Fruit fly (Drosophila melanogaster) whole organism, embryonic: ENCODE measurements around the gene CG14696.

ENCODE experiments used
- Ada2b ChIP-seq: fragments of 200-800 bp; sonication (Bioruptor generic); IDR thresholded peaks from 2 replicates; pipeline ENCODE4 v1.3.6; 2022; ENCODE audit warnings: missing biosample characterization, missing genetic modification characterization
- Bdp1 ChIP-seq: fragments of 200-800 bp; sonication (Bioruptor generic); optimal IDR thresholded peaks from 3 replicates; lab custom pipeline; 2016; ENCODE audit warnings: missing biosample characterization, missing genetic modification characterization
- C15 ChIP-seq: fragments of 200-800 bp; sonication (Bioruptor generic); IDR thresholded peaks from 3 replicates; pipeline ENCODE4 v1.3.6; 2022; ENCODE audit warnings: missing biosample characterization, missing genetic modification characterization
- CG10209 ChIP-seq: fragments of 200-800 bp; sonication (Bioruptor generic); optimal IDR thresholded peaks from 3 replicates; lab custom pipeline; 2017; ENCODE audit warnings: missing biosample characterization, mild to moderate bottlenecking, missing genetic modification characterization, missing genetic modification reagents
- CG10959 ChIP-seq: fragments of 200-800 bp; sonication (Bioruptor generic); IDR thresholded peaks from 2 replicates; pipeline ENCODE4 v1.3.6; 2022; ENCODE audit warnings: missing biosample characterization, missing genetic modification characterization
- CG12236 ChIP-seq: fragments of 200-800 bp; sonication (Bioruptor generic); optimal IDR thresholded peaks from 2 replicates; lab custom pipeline; 2016; ENCODE audit warnings: missing biosample characterization, missing genetic modification characterization
- CG12659 ChIP-seq: fragments of 200-800 bp; sonication (Bioruptor generic); optimal IDR thresholded peaks from 3 replicates; lab custom pipeline; 2017; ENCODE audit warnings: mild to moderate bottlenecking, missing biosample characterization, missing genetic modification reagents, missing genetic modification characterization
- CG14860 ChIP-seq: fragments of 200-800 bp; sonication (Bioruptor generic); IDR thresholded peaks from 3 replicates; pipeline ENCODE4 v1.3.6; 2022; ENCODE audit warnings: missing biosample characterization, missing genetic modification characterization; ENCODE audit not compliant: partially characterized antibody
- CG17802 ChIP-seq: fragments of 200-800 bp; sonication (Bioruptor generic); optimal IDR thresholded peaks from 2 replicates; lab custom pipeline; 2018; ENCODE audit warnings: missing biosample characterization, mild to moderate bottlenecking, missing genetic modification characterization, moderate library complexity
- CG2202 ChIP-seq: fragments of 200-800 bp; sonication (Bioruptor generic); optimal IDR thresholded peaks from 2 replicates; lab custom pipeline; 2018; ENCODE audit warnings: missing biosample characterization, mild to moderate bottlenecking, missing genetic modification characterization
- CG32767 ChIP-seq: fragments of 200-800 bp; sonication (Bioruptor generic); IDR thresholded peaks from 2 replicates; pipeline ENCODE4 v1.3.6; 2022; ENCODE audit warnings: missing biosample characterization, missing genetic modification characterization
- CG3838 ChIP-seq: fragments of 200-800 bp; sonication (Bioruptor generic); optimal IDR thresholded peaks from 3 replicates; lab custom pipeline; 2016; ENCODE audit warnings: missing biosample characterization, missing genetic modification characterization
- CG4328 ChIP-seq: fragments of 200-800 bp; sonication (Bioruptor generic); optimal IDR thresholded peaks from 3 replicates; lab custom pipeline; 2017; ENCODE audit warnings: missing biosample characterization, missing genetic modification reagents, missing genetic modification characterization
- CG4854 ChIP-seq: fragments of 200-800 bp; sonication (Bioruptor generic); optimal IDR thresholded peaks from 2 replicates; lab custom pipeline; 2016; ENCODE audit warnings: missing biosample characterization, missing genetic modification characterization, inconsistent platforms
- CG6175 ChIP-seq: fragments of 200-800 bp; sonication (Bioruptor generic); IDR thresholded peaks from 3 replicates; pipeline ENCODE4 v1.3.6; 2022; ENCODE audit warnings: missing biosample characterization, missing genetic modification characterization
- CG6654 ChIP-seq: fragments of 200-800 bp; sonication (Bioruptor generic); optimal IDR thresholded peaks from 2 replicates; lab custom pipeline; 2017; ENCODE audit warnings: missing biosample characterization, mild to moderate bottlenecking, missing genetic modification characterization
- CG8089 ChIP-seq: fragments of 200-800 bp; sonication (Bioruptor generic); optimal IDR thresholded peaks from 3 replicates; lab custom pipeline; 2016; ENCODE audit warnings: missing biosample characterization, missing genetic modification characterization
- CG8281 ChIP-seq: fragments of 200-800 bp; sonication (Bioruptor generic); optimal IDR thresholded peaks from 2 replicates; lab custom pipeline; 2018; ENCODE audit warnings: missing biosample characterization, mild to moderate bottlenecking, missing genetic modification characterization, moderate library complexity
- D19A ChIP-seq: fragments of 200-800 bp; optimal IDR thresholded peaks from 3 replicates; lab custom pipeline; 2019; ENCODE audit warnings: missing biosample characterization, mild to moderate bottlenecking, missing genetic modification characterization, moderate library complexity
- Drgx ChIP-seq: fragments of 200-800 bp; sonication (Bioruptor generic); IDR thresholded peaks from 2 replicates; pipeline ENCODE4 v1.3.6; 2022; ENCODE audit warnings: missing biosample characterization, missing genetic modification characterization
- E2f2 ChIP-seq: fragments of 200-800 bp; sonication (Bioruptor generic); IDR thresholded peaks from 2 replicates; pipeline ENCODE4 v1.3.6; 2022; ENCODE audit warnings: missing biosample characterization, missing genetic modification characterization
- Hand ChIP-seq: fragments of 200-800 bp; sonication (Bioruptor generic); optimal IDR thresholded peaks from 2 replicates; lab custom pipeline; 2017; ENCODE audit warnings: mild to moderate bottlenecking, missing biosample characterization, missing genetic modification reagents, missing genetic modification characterization
- Hr78 ChIP-seq, 2 experiments: fragments of 200-800 bp in 1 of 2; fragments of >200 bp in 1 of 2; sonication (Bioruptor generic) in 1 of 2; optimal IDR thresholded peaks; 2 replicates each; lab custom pipeline; 2017 to 2019; ENCODE audit warnings: missing biosample characterization in 2 of 2, missing genetic modification characterization in 2 of 2, mild to moderate bottlenecking in 1 of 2, moderate library complexity in 1 of 2
- Hsf ChIP-seq: fragments of 200-800 bp; sonication (Bioruptor generic); optimal IDR thresholded peaks from 3 replicates; lab custom pipeline; 2016; ENCODE audit warnings: missing biosample characterization, missing genetic modification characterization
- NfI ChIP-seq: fragments of 200-800 bp; sonication (Bioruptor generic); optimal IDR thresholded peaks from 3 replicates; lab custom pipeline; 2018; ENCODE audit warnings: missing biosample characterization, mild to moderate bottlenecking, missing genetic modification characterization, moderate library complexity
- Six4 ChIP-seq: fragments of 200-800 bp; sonication (Bioruptor generic); optimal IDR thresholded peaks from 2 replicates; lab custom pipeline; 2016; ENCODE audit warnings: missing biosample characterization, missing genetic modification characterization
- crol ChIP-seq: fragments of 200-800 bp; sonication (Bioruptor generic); IDR thresholded peaks from 2 replicates; pipeline ENCODE4 v1.3.6; 2022; ENCODE audit warnings: missing biosample characterization, missing genetic modification characterization
- dimm ChIP-seq: fragments of 200-800 bp; sonication (Bioruptor generic); IDR thresholded peaks from 2 replicates; pipeline ENCODE4 v1.3.6; 2022; ENCODE audit warnings: missing biosample characterization, missing genetic modification characterization
- emc ChIP-seq: fragments of 200-800 bp; sonication (Bioruptor generic); optimal IDR thresholded peaks from 2 replicates; lab custom pipeline; 2016; ENCODE audit warnings: missing biosample characterization, missing genetic modification characterization
- ems ChIP-seq: fragments of 200-800 bp; sonication (Bioruptor generic); optimal IDR thresholded peaks from 3 replicates; lab custom pipeline; 2016; ENCODE audit warnings: missing biosample characterization, missing genetic modification characterization
- en ChIP-seq: fragments of 200-800 bp; sonication (Bioruptor generic); optimal IDR thresholded peaks from 2 replicates; lab custom pipeline; 2016; ENCODE audit warnings: missing biosample characterization, missing genetic modification characterization
- eve ChIP-seq, 2 experiments: fragments of >200 bp; optimal IDR thresholded peaks; 2 replicates each; lab custom pipeline; 2017; ENCODE audit warnings: missing biosample characterization in 2 of 2, missing genetic modification characterization in 2 of 2
- gfzf ChIP-seq: fragments of 200-800 bp; sonication (Bioruptor generic); optimal IDR thresholded peaks from 2 replicates; lab custom pipeline; 2016; ENCODE audit warnings: missing biosample characterization, mild to moderate bottlenecking, missing genetic modification characterization, moderate library complexity
- gsb-n ChIP-seq: fragments of 200-800 bp; sonication (Bioruptor generic); optimal IDR thresholded peaks from 3 replicates; lab custom pipeline; 2018; ENCODE audit warnings: missing biosample characterization, mild to moderate bottlenecking, missing genetic modification characterization
- insv ChIP-seq, 2 experiments: fragments of 200-800 bp; sonication (Bioruptor generic); optimal IDR thresholded peaks; 3 replicates each; lab custom pipeline; 2016 to 2018; ENCODE audit warnings: missing biosample characterization in 2 of 2, missing genetic modification characterization in 2 of 2
- inv ChIP-seq: fragments of 200-800 bp; sonication (Bioruptor generic); IDR thresholded peaks from 2 replicates; pipeline ENCODE4 v1.3.6; 2022; ENCODE audit warnings: missing biosample characterization, missing genetic modification characterization; ENCODE audit not compliant: partially characterized antibody
- nerfin-2 ChIP-seq: fragments of 200-800 bp; sonication (Bioruptor generic); IDR thresholded peaks from 2 replicates; pipeline ENCODE4 v1.3.6; 2022; ENCODE audit warnings: missing biosample characterization, missing genetic modification characterization; ENCODE audit not compliant: partially characterized antibody
- odd ChIP-seq: fragments of 200-800 bp; sonication (Bioruptor generic); optimal IDR thresholded peaks from 2 replicates; lab custom pipeline; 2017; ENCODE audit warnings: missing biosample characterization, mild to moderate bottlenecking, missing genetic modification characterization
- pb ChIP-seq: fragments of 200-800 bp; sonication (Bioruptor generic); optimal IDR thresholded peaks from 3 replicates; lab custom pipeline; 2016; ENCODE audit warnings: missing biosample characterization, missing genetic modification characterization
- pfk ChIP-seq: fragments of 200-800 bp; sonication (Bioruptor generic); optimal IDR thresholded peaks from 2 replicates; lab custom pipeline; 2018; ENCODE audit warnings: missing biosample characterization, mild to moderate bottlenecking, missing genetic modification characterization, moderate library complexity
- pita ChIP-seq: fragments of 200-800 bp; sonication (Bioruptor generic); optimal IDR thresholded peaks from 2 replicates; lab custom pipeline; 2017; ENCODE audit warnings: missing biosample characterization, mild to moderate bottlenecking, missing genetic modification characterization
- seq ChIP-seq: fragments of 200-800 bp; sonication (Bioruptor generic); IDR thresholded peaks from 2 replicates; pipeline ENCODE4 v1.3.6; 2022; ENCODE audit warnings: missing biosample characterization, missing genetic modification characterization
- sima ChIP-seq: fragments of 200-800 bp; sonication (Bioruptor generic); optimal IDR thresholded peaks from 2 replicates; lab custom pipeline; 2016; ENCODE audit warnings: missing biosample characterization, missing genetic modification characterization
- sob ChIP-seq: fragments of 200-800 bp; sonication (Bioruptor generic); IDR thresholded peaks from 2 replicates; pipeline ENCODE4 v1.3.6; 2022; ENCODE audit warnings: missing biosample characterization, missing genetic modification characterization
- stc ChIP-seq: fragments of 200-800 bp; sonication (Bioruptor generic); IDR thresholded peaks from 2 replicates; pipeline ENCODE4 v1.3.6; 2022; ENCODE audit warnings: missing biosample characterization, missing genetic modification characterization
- tgo ChIP-seq: fragments of 200-800 bp; sonication (Bioruptor generic); IDR thresholded peaks from 3 replicates; pipeline ENCODE4 v1.3.6; 2022; ENCODE audit warnings: missing biosample characterization, missing genetic modification characterization
- trem ChIP-seq: fragments of 200-800 bp; optimal IDR thresholded peaks from 3 replicates; lab custom pipeline; 2019; ENCODE audit warnings: missing biosample characterization, mild to moderate bottlenecking, missing genetic modification characterization, moderate library complexity
- unc-4 ChIP-seq: fragments of 200-800 bp; sonication (Bioruptor generic); IDR thresholded peaks from 2 replicates; pipeline ENCODE4 v1.3.6; 2022; ENCODE audit warnings: missing biosample characterization, missing genetic modification characterization; ENCODE audit not compliant: partially characterized antibody
- usp ChIP-seq: fragments of >200 bp; optimal IDR thresholded peaks from 2 replicates; lab custom pipeline; 2017; ENCODE audit warnings: missing biosample characterization, missing genetic modification characterization
- yki ChIP-seq: fragments of >200 bp; optimal IDR thresholded peaks from 3 replicates; lab custom pipeline; 2018
- z ChIP-seq: fragments of 200-800 bp; sonication (Bioruptor generic); IDR thresholded peaks from 3 replicates; pipeline ENCODE4 v1.3.6; 2022; ENCODE audit warnings: missing biosample characterization, missing genetic modification characterization

Gene CG14696

dm6 chr3R:10849515-10849973 lies 35.3 kb downstream of the CG14696 start, which contains the start of gene CG42394 (continued):
- TF ChIP-seq CG32767 (GFP tag; lab: Robert Waterston, UW) = peak; percentile 89
- TF ChIP-seq Drgx (GFP tag; lab: Robert Waterston, UW) = peak; percentile 95
- TF ChIP-seq Hsf = peak; percentile 84
- TF ChIP-seq D19A = peak; percentile 96
- peak; percentile 93 for TF ChIP-seq seq (GFP tag; lab: Robert Waterston, UW)
- peak; percentile 95 for TF ChIP-seq trem (tag; lab: Kevin White, UChicago)
- peak; percentile 95 for TF ChIP-seq sob (GFP tag; lab: Robert Waterston, UW)
- peak; percentile 96 for TF ChIP-seq CG12659 (GFP tag; lab: Kevin White, UChicago)
- TF ChIP-seq gfzf (GFP tag; lab: Kevin White, UChicago) = no peak
- peak in 1 of 2 experiments; percentile 31 for TF ChIP-seq insv (GFP tag; optimal IDR thresholded peaks at IDR 0.05; lab: Kevin White, UChicago)
- TF ChIP-seq sima = no peak
- TF ChIP-seq Hand (GFP tag; lab: Kevin White, UChicago) = peak; percentile 92
- TF ChIP-seq eve (GFP tag; optimal IDR thresholded peaks at IDR 0.05; lab: Kevin White, UChicago) = peak in 1 of 2 experiments; percentile 67
- 0 out of 2 replicates have a peak, but pooled peaks have one; percentile 18 for TF ChIP-seq unc-4
- peak; percentile 89 for TF ChIP-seq CG6654 (GFP tag; lab: Kevin White, UChicago)
- peak; percentile 95 for TF ChIP-seq CG10209 (GFP tag; lab: Kevin White, UChicago)
- peak; percentile 50; the same call in 1 of the 3 replicates for TF ChIP-seq CG14860 (GFP tag; lab: Robert Waterston, UW)
- peak; percentile 78 for TF ChIP-seq CG3838 (GFP tag; lab: Kevin White, UChicago)
- no peak for TF ChIP-seq CG4854 (GFP tag; lab: Kevin White, UChicago)
- TF ChIP-seq stc = peak; percentile 95
- TF ChIP-seq CG10959 (GFP tag; lab: Robert Waterston, UW) = peak; percentile 93
- TF ChIP-seq CG8089 (GFP tag; lab: Kevin White, UChicago) = peak; percentile 51
- TF ChIP-seq tgo (GFP tag; lab: Robert Waterston, UW) = peak; percentile 93
- TF ChIP-seq odd = peak; percentile 93
- peak; percentile 86 for TF ChIP-seq CG4328 (GFP tag; lab: Kevin White, UChicago)
- peak; percentile 30; the same call in 1 of the 2 replicates for TF ChIP-seq inv (GFP tag; lab: Robert Waterston, UW)
- TF ChIP-seq en = no peak
- peak; percentile 64 for TF ChIP-seq Bdp1 (GFP tag; lab: Kevin White, UChicago)
- peak; percentile 40; the same call in 1 of the 2 replicates for TF ChIP-seq crol (GFP tag; lab: Robert Waterston, UW)
- TF ChIP-seq CG6175 (GFP tag; lab: Robert Waterston, UW) = peak; percentile 85
- peak; percentile 72; the same call in 1 of the 2 replicates for TF ChIP-seq dimm (GFP tag; lab: Robert Waterston, UW)
- no peak for TF ChIP-seq z (GFP tag; lab: Robert Waterston, UW)
- TF ChIP-seq NfI (GFP tag; lab: Kevin White, UChicago) = peak; percentile 94
- peak; percentile 94 for TF ChIP-seq gsb-n (tag; lab: Kevin White, UChicago)
- TF ChIP-seq nerfin-2 = peak; percentile 39
- no peak for TF ChIP-seq yki (lab: Kevin White, UChicago)
- TF ChIP-seq CG8281 (tag; lab: Kevin White, UChicago) = peak; percentile 77
- no peak for TF ChIP-seq pita
- peak; percentile 49 for TF ChIP-seq CG12236 (GFP tag; lab: Kevin White, UChicago)
- peak; percentile 95 for TF ChIP-seq Six4 (GFP tag; lab: Kevin White, UChicago)
- TF ChIP-seq ems (GFP tag; lab: Kevin White, UChicago) = peak; percentile 89
- TF ChIP-seq C15 (GFP tag; lab: Robert Waterston, UW) = peak; percentile 83
- TF ChIP-seq E2f2 = peak; percentile 79
- no peak for TF ChIP-seq usp
- TF ChIP-seq emc (GFP tag; lab: Kevin White, UChicago) = peak; percentile 18
- peak; percentile 30 for TF ChIP-seq pfk
- TF ChIP-seq CG17802 = peak; percentile 80
- TF ChIP-seq Hr78 (GFP tag; optimal IDR thresholded peaks at IDR 0.05; lab: Kevin White, UChicago) = peak in 1 of 2 experiments; percentile 85
- peak; percentile 90 for TF ChIP-seq CG2202 (tag; lab: Kevin White, UChicago)
- no peak for TF ChIP-seq pb (GFP tag; lab: Kevin White, UChicago)
- TF ChIP-seq Ada2b = peak; percentile 95
